Worm (Caenorhabditis elegans): ENCODE results near the gene spas-1.

Gene spas-1

ce11 chrV:9165073-9165699 is 10.4 kb upstream of the spas-1 start, which contains the start of gene col-10:
col-10 (minus strand) TSS chrV:9165307.
- TF ChIP-seq ztf-11 (tag; optimal IDR thresholded peaks at IDR 0.05) (no peak), unc-62 (GFP tag; optimal IDR thresholded peaks at IDR 0.05 in 1 of 2) (peak in 1 of 2 experiments; percentile 66), unc-62 (tag; optimal IDR thresholded peaks at IDR 0.05) (no peak), dmd-6 (GFP tag; IDR thresholded peaks at IDR 0.05) (no peak), egl-43 (GFP tag; IDR thresholded peaks at IDR 0.05) (no peak), ZK546.5 (tag; optimal IDR thresholded peaks at IDR 0.05) (no peak), nhr-25 (tag; optimal IDR thresholded peaks at IDR 0.05; ENCODE audit: borderline replicate concordance, insufficient read depth) (peak; percentile 76), ctbp-1 (GFP tag; IDR thresholded peaks at IDR 0.05) (no peak), T26A8.4 (GFP tag; IDR thresholded peaks at IDR 0.05) (0 out of 2 replicates have a peak, but pooled peaks have one; percentile 33), mep-1 (tag; optimal IDR thresholded peaks at IDR 0.05) (peak; percentile 3), lin-29 (GFP tag; IDR thresholded peaks at IDR 0.05) (no peak), snpc-1.2 (GFP tag; IDR thresholded peaks at IDR 0.05) (peak; percentile 35; the same call in 1 of the 2 replicates), arid-1 (GFP tag; conservative IDR thresholded peaks at IDR 0.05) (no peak), nhr-28 (tag; optimal IDR thresholded peaks at IDR 0.05) (peak; percentile 41), Y5F2A.4 (GFP tag; optimal IDR thresholded peaks at IDR 0.05) (no peak), nhr-42 (GFP tag; IDR thresholded peaks at IDR 0.05) (0 out of 2 replicates have a peak, but pooled peaks have one; percentile 18), hlh-11 (tag; optimal IDR thresholded peaks at IDR 0.05) (peak; percentile 6), snpc-4 (tag; optimal IDR thresholded peaks at IDR 0.05) (no peak), ama-1 (optimal IDR thresholded peaks at IDR 0.05) (peak; percentile 95), zag-1 (tag; optimal IDR thresholded peaks at IDR 0.05) (no peak)

ce11 chrV:9166306-9166705 is 9.3 kb upstream of the spas-1 start:
- no peak for TF ChIP-seq daf-19 (GFP tag; conservative IDR thresholded peaks at IDR 0.05)
- peak; percentile 22 for TF ChIP-seq aha-1 (tag)
- no peak for TF ChIP-seq ZK337.2 (GFP tag; IDR thresholded peaks at IDR 0.05)
- TF ChIP-seq Y5F2A.4 (GFP tag; optimal IDR thresholded peaks at IDR 0.05): no peak
- TF ChIP-seq nhr-6 (tag; optimal IDR thresholded peaks at IDR 0.05): no peak
- TF ChIP-seq nhr-28 (tag; optimal IDR thresholded peaks at IDR 0.05): peak; percentile 19
- no peak for TF ChIP-seq dmd-9 (GFP tag; IDR thresholded peaks at IDR 0.05)
- no peak for TF ChIP-seq spr-1 (tag; optimal IDR thresholded peaks at IDR 0.05)
- TF ChIP-seq unc-62 (GFP tag; optimal IDR thresholded peaks at IDR 0.05 in 1 of 2): peak in 1 of 2 experiments; percentile 89
- no peak for TF ChIP-seq unc-62 (tag; optimal IDR thresholded peaks at IDR 0.05)
- TF ChIP-seq nhr-25 (tag; optimal IDR thresholded peaks at IDR 0.05; ENCODE audit: borderline replicate concordance, insufficient read depth): peak; percentile 13
- no peak for TF ChIP-seq F10B5.3 (tag; optimal IDR thresholded peaks at IDR 0.05)
- TF ChIP-seq nhr-102 (tag; optimal IDR thresholded peaks at IDR 0.05): no peak

ce11 chrV:9168089-9168488 is 7.5 kb upstream of the spas-1 start, which contains the start of gene B0222.11:
B0222.11 (minus strand) TSS chrV:9168189.
- TF ChIP-seq hlh-11 (tag; optimal IDR thresholded peaks at IDR 0.05) (no peak), ztf-7 (tag; optimal IDR thresholded peaks at IDR 0.05) (no peak), nhr-10 (tag; optimal IDR thresholded peaks at IDR 0.05) (no peak), nhr-76 (tag; optimal IDR thresholded peaks at IDR 0.05) (no peak), dmd-8 (GFP tag; IDR thresholded peaks at IDR 0.05) (no peak), madf-5 (GFP tag; IDR thresholded peaks at IDR 0.05) (no peak), lsy-2 (tag; optimal IDR thresholded peaks at IDR 0.05) (no peak), saeg-2 (GFP tag; IDR thresholded peaks at IDR 0.05) (no peak), ctbp-1 (GFP tag; IDR thresholded peaks at IDR 0.05) (no peak), mes-2 (tag; optimal IDR thresholded peaks at IDR 0.05; ENCODE audit: poor library complexity, severe bottlenecking) (no peak), aly-2 (tag; optimal IDR thresholded peaks at IDR 0.05) (no peak), madf-9 (GFP tag; conservative IDR thresholded peaks at IDR 0.05) (no peak), nhr-25 (tag; optimal IDR thresholded peaks at IDR 0.05; ENCODE audit: borderline replicate concordance, insufficient read depth) (no peak), R02D3.7 (tag; optimal IDR thresholded peaks at IDR 0.05) (no peak), daf-12 (tag; optimal IDR thresholded peaks at IDR 0.05) (no peak), spr-1 (tag; optimal IDR thresholded peaks at IDR 0.05) (no peak)

Measured in whole organism, L4 larva.